Worm (Caenorhabditis elegans) whole organism, mixed stage, embryonic: Measurements from ENCODE around the gene fbxb-117.

Source experiments
- drap-1 ChIP-seq: fragments of 200-800 bp; sonication (Bioruptor generic); optimal IDR thresholded peaks from 3 replicates; lab custom pipeline; 2018; ENCODE audit warnings: mild to moderate bottlenecking, missing genetic modification characterization, missing compliant biosample characterization
- nhr-237 ChIP-seq: fragments of 150-350 bp; optimal IDR thresholded peaks from 2 replicates; lab custom pipeline; 2014; ENCODE audit warnings: missing biosample characterization, missing genetic modification characterization
- nhr-28 ChIP-seq: fragments of 150-350 bp; optimal IDR thresholded peaks from 2 replicates; lab custom pipeline; 2014; ENCODE audit warnings: missing biosample characterization, missing genetic modification characterization

DNA sequence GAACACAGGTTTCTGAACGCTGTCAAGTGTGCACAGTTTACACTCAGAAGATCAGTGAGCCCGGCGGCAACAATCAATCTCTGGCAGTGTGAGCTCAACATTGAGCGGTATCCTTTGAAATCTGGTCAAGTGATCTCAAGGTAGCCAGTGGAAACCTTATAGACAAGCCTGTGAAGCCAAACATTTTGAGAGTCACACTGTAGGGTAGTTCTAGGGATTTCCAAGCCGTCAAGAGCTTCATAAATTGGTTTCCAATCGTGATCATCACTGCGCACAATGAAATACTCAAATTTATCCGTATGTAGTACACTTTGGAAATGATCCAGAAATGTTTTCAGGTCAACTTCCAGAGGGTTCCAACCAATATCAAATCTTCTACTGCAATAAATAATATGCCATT, 24.5 kb downstream of the fbxb-117 start, which contains the start of gene F55C9.15:
- TF ChIP-seq nhr-237 (no peak), nhr-28 (tag; lab: Kevin White, UChicago) (no peak), drap-1 (no peak)
